Fruit fly (Drosophila melanogaster) whole organism, embryonic: ENCODE measurements around the gene CheA75a.

Experiments
- Asciz ChIP-seq: fragments of 200-800 bp; sonication (Bioruptor generic); optimal IDR thresholded peaks from 2 replicates; lab custom pipeline; 2017; ENCODE audit warnings: missing biosample characterization, mild to moderate bottlenecking, missing genetic modification characterization, missing genetic modification reagents
- Atf-2 ChIP-seq: fragments of 200-800 bp; sonication (Bioruptor generic); optimal IDR thresholded peaks from 2 replicates; lab custom pipeline; 2016; ENCODE audit warnings: missing biosample characterization, missing genetic modification characterization
- Atf6 ChIP-seq: fragments of 200-800 bp; sonication (Bioruptor generic); IDR thresholded peaks from 2 replicates; pipeline ENCODE4 v1.3.6; 2022; ENCODE audit warnings: missing biosample characterization, missing genetic modification characterization
- Bgb ChIP-seq: fragments of 200-800 bp; sonication (Bioruptor generic); IDR thresholded peaks from 2 replicates; pipeline ENCODE4 v1.3.6; 2022; ENCODE audit warnings: missing biosample characterization, missing genetic modification characterization; ENCODE audit not compliant: partially characterized antibody
- CG10147 ChIP-seq: fragments of 200-800 bp; sonication (Bioruptor generic); optimal IDR thresholded peaks from 2 replicates; lab custom pipeline; 2019; ENCODE audit warnings: missing biosample characterization, mild to moderate bottlenecking, missing genetic modification characterization, moderate library complexity
- CG11456 ChIP-seq: fragments of 200-800 bp; sonication (Bioruptor generic); IDR thresholded peaks from 3 replicates; pipeline ENCODE4 v1.3.6; 2022; ENCODE audit warnings: missing biosample characterization, missing genetic modification characterization
- CG11504 ChIP-seq: fragments of 200-800 bp; sonication (Bioruptor generic); optimal IDR thresholded peaks from 3 replicates; lab custom pipeline; 2019; ENCODE audit warnings: missing biosample characterization, mild to moderate bottlenecking, missing genetic modification characterization, moderate library complexity
- CG12236 ChIP-seq: fragments of 200-800 bp; sonication (Bioruptor generic); optimal IDR thresholded peaks from 2 replicates; lab custom pipeline; 2016; ENCODE audit warnings: missing biosample characterization, missing genetic modification characterization
- CG13123 ChIP-seq: fragments of 200-800 bp; sonication (Bioruptor generic); optimal IDR thresholded peaks from 2 replicates; lab custom pipeline; 2016; ENCODE audit warnings: missing biosample characterization, missing genetic modification characterization
- CG13424 ChIP-seq: fragments of 200-800 bp; sonication (Bioruptor generic); optimal IDR thresholded peaks from 2 replicates; lab custom pipeline; 2019; ENCODE audit warnings: missing biosample characterization, mild to moderate bottlenecking, missing genetic modification characterization, moderate library complexity
- CG13624 ChIP-seq: fragments of 200-800 bp; sonication (Bioruptor generic); optimal IDR thresholded peaks from 2 replicates; lab custom pipeline; 2016; ENCODE audit warnings: missing biosample characterization, missing genetic modification characterization
- CG15269 ChIP-seq: fragments of 200-800 bp; sonication (Bioruptor generic); optimal IDR thresholded peaks from 2 replicates; lab custom pipeline; 2018; ENCODE audit warnings: missing biosample characterization, mild to moderate bottlenecking, missing genetic modification characterization, moderate library complexity
- CG15479 ChIP-seq: fragments of 200-800 bp; sonication (Bioruptor generic); optimal IDR thresholded peaks from 3 replicates; lab custom pipeline; 2019; ENCODE audit warnings: missing biosample characterization, mild to moderate bottlenecking, missing genetic modification characterization, moderate library complexity
- CG17359 ChIP-seq: fragments of 200-800 bp; sonication (Bioruptor generic); optimal IDR thresholded peaks from 3 replicates; lab custom pipeline; 2018; ENCODE audit warnings: missing biosample characterization, mild to moderate bottlenecking, missing genetic modification characterization, moderate library complexity
- CG17361 ChIP-seq: fragments of 200-800 bp; sonication (Bioruptor generic); IDR thresholded peaks from 3 replicates; pipeline ENCODE4 v1.3.6; 2022; ENCODE audit warnings: missing biosample characterization, missing genetic modification characterization
- CG17829 ChIP-seq: fragments of 200-800 bp; optimal IDR thresholded peaks from 2 replicates; lab custom pipeline; 2019; ENCODE audit warnings: missing biosample characterization, mild to moderate bottlenecking, missing genetic modification characterization, moderate library complexity
- CG1792 ChIP-seq: fragments of 200-800 bp; sonication (Bioruptor generic); optimal IDR thresholded peaks from 2 replicates; lab custom pipeline; 2016; ENCODE audit warnings: missing biosample characterization, missing genetic modification characterization
- CG2120 ChIP-seq: fragments of 200-800 bp; sonication (Bioruptor generic); optimal IDR thresholded peaks from 3 replicates; lab custom pipeline; 2016; ENCODE audit warnings: missing biosample characterization, missing genetic modification characterization
- CG3407 ChIP-seq: fragments of 200-800 bp; sonication (Bioruptor generic); optimal IDR thresholded peaks from 2 replicates; lab custom pipeline; 2018; ENCODE audit warnings: missing biosample characterization, mild to moderate bottlenecking, missing genetic modification characterization
- CG42726 ChIP-seq: fragments of 200-800 bp; sonication (Bioruptor generic); IDR thresholded peaks from 2 replicates; pipeline ENCODE4 v1.3.6; 2022; ENCODE audit warnings: missing biosample characterization, missing genetic modification characterization; ENCODE audit not compliant: partially characterized antibody
- CG4854 ChIP-seq: fragments of 200-800 bp; sonication (Bioruptor generic); optimal IDR thresholded peaks from 2 replicates; lab custom pipeline; 2016; ENCODE audit warnings: missing biosample characterization, missing genetic modification characterization, inconsistent platforms
- CG6175 ChIP-seq: fragments of 200-800 bp; sonication (Bioruptor generic); IDR thresholded peaks from 3 replicates; pipeline ENCODE4 v1.3.6; 2022; ENCODE audit warnings: missing biosample characterization, missing genetic modification characterization
- CG7372 ChIP-seq: fragments of 200-800 bp; sonication (Bioruptor generic); IDR thresholded peaks from 2 replicates; pipeline ENCODE4 v1.3.6; 2022; ENCODE audit warnings: missing biosample characterization, missing genetic modification characterization
- CG7963 ChIP-seq: fragments of 200-800 bp; sonication (Bioruptor generic); IDR thresholded peaks from 3 replicates; pipeline ENCODE4 v1.3.6; 2022; ENCODE audit warnings: missing biosample characterization, missing genetic modification characterization; ENCODE audit not compliant: partially characterized antibody
- CG9727 ChIP-seq: fragments of 200-800 bp; sonication (Bioruptor generic); optimal IDR thresholded peaks from 3 replicates; lab custom pipeline; 2017; ENCODE audit warnings: missing biosample characterization, mild to moderate bottlenecking, missing genetic modification characterization
- CG9876 ChIP-seq: fragments of 200-800 bp; sonication (Bioruptor generic); optimal IDR thresholded peaks from 2 replicates; lab custom pipeline; 2016; ENCODE audit warnings: missing biosample characterization, missing genetic modification characterization
- Hr3 ChIP-seq: fragments of 200-800 bp; sonication (Bioruptor generic); optimal IDR thresholded peaks from 3 replicates; lab custom pipeline; 2016; ENCODE audit warnings: missing biosample characterization, missing genetic modification characterization
- PHDP ChIP-seq: fragments of 200-800 bp; sonication (Bioruptor generic); optimal IDR thresholded peaks from 3 replicates; lab custom pipeline; 2018; ENCODE audit warnings: missing biosample characterization, mild to moderate bottlenecking, missing genetic modification characterization, moderate library complexity
- Trl ChIP-seq, 3 experiments: fragments of >200 bp in 2 of 3; fragments of 200-800 bp in 1 of 3; sonication (Bioruptor generic) in 1 of 3; optimal IDR thresholded peaks; 2 replicates in 1 of 3; 3 replicates in 2 of 3; lab custom pipeline; 2016 to 2017; ENCODE audit warnings: missing biosample characterization in 1 of 3, missing genetic modification characterization in 1 of 3
- ac ChIP-seq: fragments of 200-800 bp; sonication (Bioruptor generic); optimal IDR thresholded peaks from 3 replicates; lab custom pipeline; 2017; ENCODE audit warnings: missing biosample characterization, mild to moderate bottlenecking, missing genetic modification characterization
- ash1 ChIP-seq: fragments of 200-800 bp; sonication (Bioruptor generic); optimal IDR thresholded peaks from 2 replicates; lab custom pipeline; 2018; ENCODE audit warnings: missing biosample characterization, mild to moderate bottlenecking, missing genetic modification characterization
- btn ChIP-seq: fragments of 200-800 bp; sonication (Bioruptor generic); optimal IDR thresholded peaks from 2 replicates; lab custom pipeline; 2016; ENCODE audit warnings: missing biosample characterization, missing genetic modification characterization
- emc ChIP-seq: fragments of 200-800 bp; sonication (Bioruptor generic); optimal IDR thresholded peaks from 2 replicates; lab custom pipeline; 2016; ENCODE audit warnings: missing biosample characterization, missing genetic modification characterization
- gro ChIP-seq: fragments of 200-800 bp; sonication (Bioruptor generic); optimal IDR thresholded peaks from 2 replicates; lab custom pipeline; 2016; ENCODE audit warnings: missing biosample characterization, missing genetic modification characterization
- ham ChIP-seq: fragments of 200-800 bp; sonication (Bioruptor generic); IDR thresholded peaks from 2 replicates; pipeline ENCODE4 v1.3.6; 2022; ENCODE audit warnings: missing biosample characterization, missing genetic modification characterization
- hbn ChIP-seq: fragments of 200-800 bp; sonication (Bioruptor generic); IDR thresholded peaks from 2 replicates; pipeline ENCODE4 v1.3.6; 2022; ENCODE audit warnings: missing biosample characterization, missing genetic modification characterization; ENCODE audit not compliant: partially characterized antibody
- inv ChIP-seq: fragments of 200-800 bp; sonication (Bioruptor generic); IDR thresholded peaks from 2 replicates; pipeline ENCODE4 v1.3.6; 2022; ENCODE audit warnings: missing biosample characterization, missing genetic modification characterization; ENCODE audit not compliant: partially characterized antibody
- maf-S ChIP-seq: fragments of 200-800 bp; sonication (Bioruptor generic); optimal IDR thresholded peaks from 2 replicates; lab custom pipeline; 2016; ENCODE audit warnings: missing biosample characterization, missing genetic modification characterization
- oc ChIP-seq: fragments of 200-800 bp; sonication (Bioruptor generic); optimal IDR thresholded peaks from 2 replicates; lab custom pipeline; 2018; ENCODE audit warnings: missing biosample characterization, mild to moderate bottlenecking, missing genetic modification characterization, moderate library complexity
- pan ChIP-seq, 4 experiments: fragments of >200 bp in 3 of 4; fragments of 200-800 bp in 1 of 4; sonication (Bioruptor generic) in 1 of 4; optimal IDR thresholded peaks in 3 of 4; IDR thresholded peaks in 1 of 4; 2 replicates each; pipeline versions ENCODE4 v1.3.6 to Lab custom; 2017 to 2022; ENCODE audit warnings: missing biosample characterization in 2 of 4, missing genetic modification characterization in 2 of 4, mixed read lengths in 1 of 4
- repo ChIP-seq: fragments of 200-800 bp; sonication (Bioruptor generic); optimal IDR thresholded peaks from 2 replicates; lab custom pipeline; 2016; ENCODE audit warnings: missing biosample characterization, missing genetic modification characterization
- row ChIP-seq: fragments of 200-800 bp; sonication (Bioruptor generic); IDR thresholded peaks from 3 replicates; pipeline ENCODE4 v1.3.6; 2022; ENCODE audit warnings: missing biosample characterization, missing genetic modification characterization
- sim ChIP-seq: fragments of 200-800 bp; sonication (Bioruptor generic); IDR thresholded peaks from 2 replicates; pipeline ENCODE4 v1.3.6; 2022; ENCODE audit warnings: missing biosample characterization, missing genetic modification characterization
- tin ChIP-seq: fragments of 200-800 bp; sonication (Bioruptor generic); optimal IDR thresholded peaks from 3 replicates; lab custom pipeline; 2016; ENCODE audit warnings: missing biosample characterization, missing genetic modification characterization
- tio ChIP-seq: fragments of 200-800 bp; sonication (Bioruptor generic); optimal IDR thresholded peaks from 2 replicates; lab custom pipeline; 2017; ENCODE audit warnings: missing biosample characterization, missing genetic modification characterization, inconsistent platforms
- tll ChIP-seq, 2 experiments: fragments of 200-800 bp in 1 of 2; fragments of >200 bp in 1 of 2; sonication (Bioruptor generic) in 1 of 2; optimal IDR thresholded peaks; 2 replicates each; lab custom pipeline; 2017 to 2019; ENCODE audit warnings: missing biosample characterization in 2 of 2, missing genetic modification characterization in 2 of 2, mild to moderate bottlenecking in 1 of 2, moderate library complexity in 1 of 2
- vfl ChIP-seq: fragments of 200-800 bp; sonication (Bioruptor generic); optimal IDR thresholded peaks from 2 replicates; lab custom pipeline; 2016; ENCODE audit warnings: missing biosample characterization, missing genetic modification characterization

The CheA75a gene

DNA sequence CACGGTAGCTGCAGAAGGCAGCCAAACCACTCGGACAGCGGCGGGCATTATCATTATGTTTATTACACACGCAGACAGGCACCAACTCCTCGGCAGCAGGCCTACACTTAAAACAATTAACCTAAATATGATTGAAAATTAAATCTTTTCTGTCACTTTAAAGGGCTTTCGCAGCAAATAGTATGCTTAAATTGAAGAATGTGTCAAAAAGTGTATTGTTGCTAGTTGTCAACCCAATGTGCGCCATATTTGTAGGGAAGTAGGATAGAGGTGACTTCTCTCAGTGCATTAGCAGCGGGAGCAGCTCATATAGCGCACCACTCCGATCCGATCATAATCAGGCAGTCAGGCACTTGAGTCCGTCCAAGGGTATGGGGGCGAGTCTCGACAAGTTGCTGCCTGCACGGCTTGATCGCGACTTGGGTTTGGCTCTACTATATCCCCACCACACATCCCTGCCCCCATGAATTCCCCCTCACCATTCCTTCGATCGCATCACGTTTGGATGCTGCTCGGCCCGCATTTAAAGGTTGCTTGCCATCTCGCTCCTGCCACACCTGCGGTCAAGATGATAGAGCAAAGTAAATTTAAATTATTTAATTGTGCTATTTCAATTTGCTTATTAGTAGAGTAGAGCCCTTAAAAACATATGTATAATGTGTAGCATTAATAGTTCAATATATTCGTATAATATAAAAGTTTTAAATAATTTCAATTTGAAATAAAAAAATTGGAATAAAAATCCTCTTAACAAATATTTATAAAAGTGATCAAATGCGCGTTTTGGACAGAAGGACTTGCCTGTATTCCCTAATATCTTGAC, 15.9 kb upstream of the CheA75a start (continued):
- peak; percentile 79 for TF ChIP-seq CG10147 (GFP tag; lab: Kevin White, UChicago)
- no peak for TF ChIP-seq CG7963 (GFP tag; lab: Robert Waterston, UW)
- TF ChIP-seq CG6175 (GFP tag; lab: Robert Waterston, UW) = no peak
- TF ChIP-seq CG9727 (GFP tag; lab: Kevin White, UChicago) = peak; percentile 90
- TF ChIP-seq inv (GFP tag; lab: Robert Waterston, UW) = no peak
- no peak for TF ChIP-seq hbn (GFP tag; lab: Robert Waterston, UW)
- TF ChIP-seq gro = no peak
- peak; percentile 92 for TF ChIP-seq btn (GFP tag; lab: Kevin White, UChicago)
- no peak for TF ChIP-seq CG42726
- TF ChIP-seq CG15269 (tag; lab: Kevin White, UChicago) = peak; percentile 86
- TF ChIP-seq Bgb (GFP tag; lab: Robert Waterston, UW) = no peak
- TF ChIP-seq oc = peak; percentile 87
- peak; percentile 84 for TF ChIP-seq CG9876
- peak; percentile 71 for TF ChIP-seq CG4854 (GFP tag; lab: Kevin White, UChicago)
- TF ChIP-seq Atf6 (GFP tag; lab: Robert Waterston, UW) = peak; percentile 69; the same call in 1 of the 2 replicates
- no peak for TF ChIP-seq ham
- peak; percentile 87 for TF ChIP-seq PHDP
- no peak for TF ChIP-seq Trl (optimal IDR thresholded peaks at IDR 0.05; lab: Kevin White, UChicago)
- TF ChIP-seq Trl (GFP tag; optimal IDR thresholded peaks at IDR 0.05; lab: Kevin White, UChicago) = peak; percentile 93
- peak; percentile 86 for TF ChIP-seq CG11504
- no peak for TF ChIP-seq CG2120
- no peak for TF ChIP-seq pan (optimal IDR thresholded peaks at IDR 0.05; lab: Kevin White, UChicago)
- TF ChIP-seq pan (GFP tag; optimal IDR thresholded peaks at IDR 0.05 in 1 of 2, IDR thresholded peaks at IDR 0.05 in 1 of 2) = peak in 1 of 2 experiments; percentile 80
- peak; percentile 81 for TF ChIP-seq Asciz (GFP tag; lab: Kevin White, UChicago)
- TF ChIP-seq vfl (GFP tag; lab: Kevin White, UChicago) = peak; percentile 23
- peak; percentile 51 for TF ChIP-seq CG7372 (GFP tag; lab: Robert Waterston, UW)
- peak; percentile 57 for TF ChIP-seq CG13624 (GFP tag; lab: Kevin White, UChicago)
- TF ChIP-seq CG17829 (tag; lab: Kevin White, UChicago) = peak; percentile 90
- TF ChIP-seq tin = peak; percentile 90
- peak; percentile 61 for TF ChIP-seq emc
- TF ChIP-seq CG17359 (tag; lab: Kevin White, UChicago) = peak; percentile 85
- TF ChIP-seq ash1 (GFP tag; lab: Kevin White, UChicago) = no peak
- TF ChIP-seq CG11456 (GFP tag; lab: Robert Waterston, UW) = peak; percentile 58
- TF ChIP-seq CG15479 (GFP tag; lab: Kevin White, UChicago) = no peak
- TF ChIP-seq ac (GFP tag; lab: Kevin White, UChicago) = peak; percentile 89
- TF ChIP-seq CG1792 (GFP tag; lab: Kevin White, UChicago) = peak; percentile 82
- peak; percentile 92 for TF ChIP-seq CG17361 (GFP tag; lab: Robert Waterston, UW)
- peak; percentile 92 for TF ChIP-seq row (GFP tag; lab: Robert Waterston, UW)
- TF ChIP-seq tll (GFP tag; optimal IDR thresholded peaks at IDR 0.05; lab: Kevin White, UChicago) = no peak
- peak; percentile 71 for TF ChIP-seq tio (GFP tag; lab: Kevin White, UChicago)
- TF ChIP-seq Hr3 = peak; percentile 79
- TF ChIP-seq CG13424 (tag; lab: Kevin White, UChicago) = peak; percentile 92
- peak; percentile 83 for TF ChIP-seq CG3407 (GFP tag; lab: Kevin White, UChicago)
- TF ChIP-seq sim (GFP tag; lab: Robert Waterston, UW) = peak; percentile 92
- TF ChIP-seq CG12236 (GFP tag; lab: Kevin White, UChicago) = peak; percentile 90
- peak; percentile 42 for TF ChIP-seq CG13123 (GFP tag; lab: Kevin White, UChicago)
- TF ChIP-seq Atf-2 (GFP tag; lab: Kevin White, UChicago) = peak; percentile 88
- peak; percentile 90 for TF ChIP-seq repo (GFP tag; lab: Kevin White, UChicago)
- peak; percentile 79 for TF ChIP-seq maf-S (GFP tag; lab: Kevin White, UChicago)
